Worm (Caenorhabditis elegans) whole organism, L4/young adult: ENCODE measurements around the gene Y53G8AL.3.

Experiments used
- dao-5 ChIP-seq: sonication (generic microtip); optimal IDR thresholded peaks from 2 replicates; lab custom pipeline; 2016; ENCODE audit warnings: missing genotype, missing genetic modification characterization, moderate library complexity, missing compliant biosample characterization
- him-1 ChIP-seq: sonication (generic microtip); optimal IDR thresholded peaks from 2 replicates; lab custom pipeline; 2016; ENCODE audit warnings: missing genotype, missing genetic modification reagents, missing genetic modification characterization, missing compliant biosample characterization

- no peak for TF ChIP-seq him-1
- no peak for TF ChIP-seq dao-5 (tag; lab: Kevin White, UChicago)
Observed at ce11 chrIII:3232650-3233152, 20.2 kb downstream of the Y53G8AL.3 start, which contains the start of gene Y53G8AL.1.
